Worm (Caenorhabditis elegans) whole organism, midembryonic: ENCODE measurements around the gene ZC373.2.

Experiments used
- T22C8.4 ChIP-seq: fragments of 200-800 bp; sonication (Bioruptor generic); IDR thresholded peaks from 2 replicates; pipeline ENCODE4 v1.3.6; 2022; ENCODE audit warnings: missing genetic modification characterization, missing compliant biosample characterization
- cog-1 ChIP-seq: sonication (generic microtip); optimal IDR thresholded peaks from 2 replicates; lab custom pipeline; 2016; ENCODE audit warnings: missing genetic modification characterization, missing compliant biosample characterization
- klf-2 ChIP-seq: fragments of 200-800 bp; sonication (Bioruptor generic); conservative IDR thresholded peaks from 2 replicates; pipeline ENCODE4 v1.3.6; 2022; ENCODE audit warnings: missing genetic modification reagents, missing genetic modification characterization, missing compliant biosample characterization
- med-1 ChIP-seq: sonication (generic microtip); optimal IDR thresholded peaks from 2 replicates; lab custom pipeline; 2017; ENCODE audit warnings: missing genetic modification characterization, mild to moderate bottlenecking, missing compliant biosample characterization, antibody characterized with exemption, missing genetic modification reagents; ENCODE audit not compliant: insufficient read depth
- ref-1 ChIP-seq: fragments of 200-800 bp; sonication (Bioruptor generic); conservative IDR thresholded peaks from 2 replicates; pipeline ENCODE4 v1.3.6; 2022; ENCODE audit warnings: missing genetic modification reagents, missing genetic modification characterization, missing compliant biosample characterization
- tab-1 ChIP-seq: fragments of 200-800 bp; sonication (Bioruptor generic); IDR thresholded peaks from 2 replicates; pipeline ENCODE4 v1.3.6; 2022; ENCODE audit warnings: missing genetic modification characterization, missing compliant biosample characterization
- ztf-29 ChIP-seq: fragments of 200-800 bp; sonication (Bioruptor generic); IDR thresholded peaks from 2 replicates; pipeline ENCODE4 v1.3.6; 2022; ENCODE audit warnings: missing genetic modification reagents, missing genetic modification characterization, missing compliant biosample characterization

ce11 chrX:10049160-10049559, 9.1 kb downstream of the ZC373.2 start, which contains the start of gene gnrr-3:
- no peak for TF ChIP-seq cog-1 (tag; lab: Kevin White, UChicago)
- no peak for TF ChIP-seq klf-2 (GFP tag; lab: Robert Waterston, UW)
- no peak for TF ChIP-seq tab-1
- TF ChIP-seq ref-1, result no peak
- no peak for TF ChIP-seq ztf-29 (GFP tag; lab: Robert Waterston, UW)
- no peak for TF ChIP-seq med-1
- TF ChIP-seq T22C8.4, result no peak
